Worm (Caenorhabditis elegans) whole organism, L1 larva: ENCODE results near the gene mul-1.
"Not testable (repeated sequence)": the region's sequence is repeated elsewhere in the genome, so short reads cannot be mapped to it uniquely, and the experiment has no call there.

Experiments used
- F16B12.6 ChIP-seq: fragments of 150-350 bp; optimal IDR thresholded peaks from 2 replicates; lab custom pipeline; 2014; ENCODE audit warnings: missing biosample characterization, missing genetic modification characterization
- Y116A8C.19 ChIP-seq: sonication (generic microtip); optimal IDR thresholded peaks from 2 replicates; lab custom pipeline; 2016; ENCODE audit warnings: missing compliant biosample characterization, missing genetic modification characterization, borderline replicate concordance
- alr-1 ChIP-seq: fragments of 200-800 bp; sonication (Bioruptor generic); optimal IDR thresholded peaks from 2 replicates; lab custom pipeline; 2018; ENCODE audit warnings: borderline replicate concordance, mild to moderate bottlenecking, missing genetic modification characterization, missing compliant biosample characterization
- aly-2 ChIP-seq: fragments of 150-350 bp; optimal IDR thresholded peaks from 2 replicates; lab custom pipeline; 2014; ENCODE audit warnings: missing biosample characterization, missing genetic modification characterization
- blmp-1 ChIP-seq: fragments of 150-350 bp; optimal IDR thresholded peaks from 2 replicates; lab custom pipeline; 2014; ENCODE audit warnings: missing biosample characterization, missing genetic modification characterization
- ceh-88 ChIP-seq: fragments of 200-800 bp; sonication (Bioruptor generic); IDR thresholded peaks from 2 replicates; pipeline ENCODE4 v1.3.6; 2022; ENCODE audit warnings: missing genetic modification characterization, missing compliant biosample characterization
- ces-1 ChIP-seq: fragments of 150-350 bp; optimal IDR thresholded peaks from 2 replicates; lab custom pipeline; 2014; ENCODE audit warnings: missing biosample characterization, missing genetic modification reagents, missing genetic modification characterization
- efl-1 ChIP-seq, 4 experiments: fragments of 150-350 bp; optimal IDR thresholded peaks in 3 of 4; peaks in 1 of 4; 1 replicate in 1 of 4; 2 replicates in 3 of 4; lab custom pipeline; 2014; ENCODE audit warnings: missing biosample characterization in 2 of 4, missing genetic modification characterization in 2 of 4, missing genetic modification reagents in 2 of 4
- efl-3 ChIP-seq: fragments of 200-800 bp; sonication (Bioruptor generic); optimal IDR thresholded peaks from 2 replicates; lab custom pipeline; 2018; ENCODE audit warnings: mild to moderate bottlenecking, missing genetic modification characterization, missing compliant biosample characterization
- egl-13 ChIP-seq: sonication (generic microtip); optimal IDR thresholded peaks from 2 replicates; lab custom pipeline; 2016; ENCODE audit warnings: missing genotype, missing genetic modification reagents, missing genetic modification characterization, missing compliant biosample characterization
- elt-2 ChIP-seq: sonication (generic microtip); optimal IDR thresholded peaks from 2 replicates; lab custom pipeline; 2016; ENCODE audit warnings: missing genetic modification characterization, mild to moderate bottlenecking, inconsistent platforms, missing compliant biosample characterization, missing genetic modification reagents
- fkh-10 ChIP-seq: sonication (generic microtip); optimal IDR thresholded peaks from 2 replicates; lab custom pipeline; 2017; ENCODE audit warnings: missing biosample characterization, missing genetic modification reagents, missing genetic modification characterization
- fkh-8 ChIP-seq: sonication (generic microtip); optimal IDR thresholded peaks from 2 replicates; lab custom pipeline; 2016; ENCODE audit warnings: mild to moderate bottlenecking, missing genetic modification characterization, missing compliant biosample characterization
- irx-1 ChIP-seq: sonication (generic microtip); optimal IDR thresholded peaks from 2 replicates; lab custom pipeline; 2016; ENCODE audit warnings: missing genetic modification characterization, missing compliant biosample characterization
- isw-1 ChIP-seq: fragments of 200-800 bp; sonication (Bioruptor generic); IDR thresholded peaks from 2 replicates; pipeline ENCODE4 v1.3.6; 2022; ENCODE audit warnings: missing genetic modification characterization, missing compliant biosample characterization
- jun-1 ChIP-seq: fragments of 150-350 bp; optimal IDR thresholded peaks from 2 replicates; lab custom pipeline; 2014; ENCODE audit warnings: missing biosample characterization, missing genetic modification reagents, missing genetic modification characterization
- lin-39 ChIP-seq: fragments of 150-350 bp; optimal IDR thresholded peaks from 2 replicates; lab custom pipeline; 2014; ENCODE audit warnings: missing biosample characterization, missing genetic modification reagents, missing genetic modification characterization
- mep-1 ChIP-seq: fragments of 150-350 bp; optimal IDR thresholded peaks from 2 replicates; lab custom pipeline; 2014; ENCODE audit warnings: missing biosample characterization, missing genetic modification characterization
- nhr-19 ChIP-seq: fragments of 200-800 bp; sonication (Bioruptor generic); conservative IDR thresholded peaks from 2 replicates; pipeline ENCODE4 v1.3.6; 2022; ENCODE audit warnings: missing genetic modification characterization, missing compliant biosample characterization
- nhr-20 ChIP-seq: sonication (generic microtip); optimal IDR thresholded peaks from 2 replicates; lab custom pipeline; 2016; ENCODE audit warnings: mild to moderate bottlenecking, missing genetic modification characterization, missing compliant biosample characterization
- nhr-28 ChIP-seq: fragments of 150-350 bp; optimal IDR thresholded peaks from 2 replicates; lab custom pipeline; 2014; ENCODE audit warnings: missing biosample characterization, missing genetic modification characterization
- nhr-71 ChIP-seq: sonication (generic microtip); optimal IDR thresholded peaks from 2 replicates; lab custom pipeline; 2016; ENCODE audit warnings: mild to moderate bottlenecking, missing genetic modification characterization, moderate library complexity, missing compliant biosample characterization
- nhr-77 ChIP-seq: fragments of 150-350 bp; optimal IDR thresholded peaks from 2 replicates; lab custom pipeline; 2014; ENCODE audit warnings: missing biosample characterization, missing genetic modification characterization
- nhr-90 ChIP-seq: sonication (generic microtip); optimal IDR thresholded peaks from 2 replicates; lab custom pipeline; 2016; ENCODE audit warnings: mild to moderate bottlenecking, missing genetic modification characterization, missing compliant biosample characterization; ENCODE audit not compliant: poor library complexity
- pag-3 ChIP-seq: sonication (generic microtip); optimal IDR thresholded peaks from 2 replicates; lab custom pipeline; 2017; ENCODE audit warnings: missing genetic modification characterization, mild to moderate bottlenecking, missing compliant biosample characterization, antibody characterized with exemption, borderline replicate concordance; ENCODE audit not compliant: insufficient read depth
- pax-3 ChIP-seq: fragments of 200-800 bp; sonication (Bioruptor generic); optimal IDR thresholded peaks from 2 replicates; lab custom pipeline; 2018; ENCODE audit warnings: mild to moderate bottlenecking, missing genetic modification characterization, moderate library complexity, missing compliant biosample characterization
- pqm-1 ChIP-seq: sonication (generic microtip); optimal IDR thresholded peaks from 3 replicates; lab custom pipeline; 2017; ENCODE audit warnings: missing biosample characterization, missing genetic modification characterization
- sox-4 ChIP-seq: sonication (generic microtip); optimal IDR thresholded peaks from 2 replicates; lab custom pipeline; 2016; ENCODE audit warnings: missing genetic modification characterization, missing compliant biosample characterization
- swsn-7 ChIP-seq: sonication (generic microtip); optimal IDR thresholded peaks from 2 replicates; lab custom pipeline; 2016; ENCODE audit warnings: missing genetic modification characterization, missing compliant biosample characterization
- tlp-1 ChIP-seq: fragments of 150-350 bp; optimal IDR thresholded peaks from 2 replicates; lab custom pipeline; 2014; ENCODE audit warnings: missing biosample characterization, missing genetic modification characterization
- unc-98 ChIP-seq: fragments of 200-800 bp; sonication (Bioruptor generic); IDR thresholded peaks from 2 replicates; pipeline ENCODE4 v1.3.6; 2022; ENCODE audit warnings: missing genetic modification characterization, missing compliant biosample characterization
- xbp-1 ChIP-seq: sonication (generic microtip); optimal IDR thresholded peaks from 2 replicates; lab custom pipeline; 2016; ENCODE audit warnings: missing genetic modification characterization, missing compliant biosample characterization
- zag-1 ChIP-seq: fragments of 150-350 bp; optimal IDR thresholded peaks from 2 replicates; lab custom pipeline; 2014; ENCODE audit warnings: missing biosample characterization, missing genetic modification characterization
- ztf-11 ChIP-seq, 2 experiments: sonication (generic microtip); optimal IDR thresholded peaks; 2 replicates each; lab custom pipeline; 2016 to 2017; ENCODE audit warnings: missing genetic modification characterization in 2 of 2, missing biosample characterization in 1 of 2, missing compliant biosample characterization in 1 of 2
- ztf-4 ChIP-seq: fragments of 150-350 bp; optimal IDR thresholded peaks from 2 replicates; lab custom pipeline; 2014; ENCODE audit warnings: missing biosample characterization, missing genetic modification characterization

mul-1 gene

ce11 chrIV:4150138-4150537 is 27.2 kb upstream of the mul-1 start:
- TF ChIP-seq efl-1 (optimal IDR thresholded peaks at IDR 0.05; lab: Kevin White, UChicago) (no peak), efl-1 (GFP tag; optimal IDR thresholded peaks at IDR 0.05 in 1 of 2; lab: Kevin White, UChicago) (peak in 1 of 2 experiments; percentile 57), elt-2 (tag; lab: Kevin White, UChicago) (peak; percentile 58), F16B12.6 (no peak)

DNA sequence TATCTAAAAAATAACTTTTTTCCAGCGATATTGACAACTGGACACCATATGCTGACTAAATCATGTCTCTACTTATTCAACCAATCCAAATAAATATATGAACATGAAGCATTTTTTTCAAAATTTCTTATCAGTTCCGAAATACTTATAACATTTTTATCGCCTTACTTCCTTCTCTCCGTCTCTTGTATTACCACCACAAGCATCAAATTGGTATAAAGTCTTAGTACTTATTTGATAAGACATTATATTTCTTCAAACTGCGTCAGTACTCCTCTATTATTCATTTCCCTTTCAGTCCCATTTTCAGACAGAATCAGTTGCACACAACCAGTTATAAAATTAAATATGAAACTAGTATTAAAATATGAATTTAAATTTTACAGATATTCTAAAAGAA is 24.9 kb upstream of the mul-1 start:
- TF ChIP-seq efl-1 (optimal IDR thresholded peaks at IDR 0.05; lab: Kevin White, UChicago) (no peak), efl-1 (GFP tag; optimal IDR thresholded peaks at IDR 0.05 in 1 of 2; lab: Kevin White, UChicago) (peak in 1 of 2 experiments; percentile 38), nhr-90 (tag; lab: Kevin White, UChicago) (peak; percentile 1), elt-2 (tag; lab: Kevin White, UChicago) (peak; percentile 92), jun-1 (tag; lab: Kevin White, UChicago) (peak; percentile 34), isw-1 (GFP tag; lab: Robert Waterston, UW) (no peak)

- TF ChIP-seq sox-4 (no peak), aly-2 (tag; lab: Kevin White, UChicago) (no peak), ztf-4 (no peak)
Measured at ce11 chrIV:4144784-4145183, 21.8 kb upstream of the mul-1 start, which contains the start of gene R07C12.3. R07C12.3 (plus strand) TSS chrIV:4145084.

- TF ChIP-seq efl-1 (optimal IDR thresholded peaks at IDR 0.05; lab: Kevin White, UChicago); efl-1 (GFP tag; optimal IDR thresholded peaks at IDR 0.05 in 1 of 2; lab: Kevin White, UChicago); swsn-7 (tag; lab: Kevin White, UChicago); irx-1: not testable (repeated sequence)
Measured at ce11 chrIV:4142986-4143385, 20.0 kb upstream of the mul-1 start, which contains the start of gene F49F1.12. F49F1.12 (minus strand) TSS chrIV:4143086.

DNA sequence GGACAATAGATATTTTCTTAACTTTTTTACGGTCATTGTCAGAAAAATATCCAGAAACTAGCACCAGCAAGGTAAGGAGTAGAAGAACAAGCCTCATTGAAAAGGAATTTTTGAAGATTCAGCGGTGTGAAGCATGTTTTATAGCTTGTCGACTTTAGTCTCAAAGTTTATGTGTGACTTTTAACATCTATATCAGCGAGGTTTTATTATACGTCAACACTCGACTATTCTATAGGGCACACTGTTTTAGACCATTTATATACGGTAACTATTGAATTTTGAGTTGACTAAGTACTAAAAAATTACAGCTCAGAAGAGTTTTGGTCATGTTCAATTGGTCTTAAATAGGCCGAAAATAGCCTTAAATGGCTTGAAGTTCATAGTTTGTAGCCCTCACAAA is 18.3 kb upstream of the mul-1 start, which contains the start of gene F49F1.11:
Gene F49F1.11, minus strand, starts transcription at position 101 of the 400 bp plus-strand sequence.
- TF ChIP-seq ztf-11 (tag; optimal IDR thresholded peaks at IDR 0.05; lab: Kevin White, UChicago) (no peak), egl-13 (tag; lab: Kevin White, UChicago) (no peak), nhr-28 (no peak), tlp-1 (tag; lab: Kevin White, UChicago) (no peak)

- TF ChIP-seq lin-39 (tag; lab: Kevin White, UChicago), result no peak
- TF ChIP-seq nhr-20 (tag; lab: Kevin White, UChicago), result no peak
- TF ChIP-seq sox-4, result no peak
- TF ChIP-seq nhr-28, result no peak
- TF ChIP-seq xbp-1, result no peak
- no peak for TF ChIP-seq ces-1 (GFP tag; lab: Kevin White, UChicago)
- no peak for TF ChIP-seq Y116A8C.19
- TF ChIP-seq ztf-11 (tag; optimal IDR thresholded peaks at IDR 0.05; lab: Kevin White, UChicago), result no peak
- TF ChIP-seq nhr-77, result no peak
- TF ChIP-seq elt-2 (tag; lab: Kevin White, UChicago), result no peak
- TF ChIP-seq unc-98 (GFP tag; lab: Robert Waterston, UW), result no peak
- TF ChIP-seq tlp-1 (tag; lab: Kevin White, UChicago), result no peak
- TF ChIP-seq pag-3 (tag; lab: Kevin White, UChicago), result no peak
- no peak for TF ChIP-seq zag-1 (tag; lab: Kevin White, UChicago)
- no peak for TF ChIP-seq pqm-1 (tag; lab: Kevin White, UChicago)
- TF ChIP-seq alr-1 (tag; lab: Kevin White, UChicago), result no peak
- TF ChIP-seq pax-3 (tag; lab: Kevin White, UChicago), result no peak
- TF ChIP-seq, all 84 proteins: peak for 0
Measured at ce11 chrIV:4140265-4140664, 17.3 kb upstream of the mul-1 start, which contains the start of gene F49F1.18. F49F1.18 (minus strand) TSS chrIV:4140365.

ce11 chrIV:4139022-4139421 is 16.1 kb upstream of the mul-1 start, which contains the start of gene F49F1.10:
F49F1.10 (minus strand) TSS chrIV:4139122.
- TF ChIP-seq fkh-10 (no peak), blmp-1 (no peak), F16B12.6 (no peak), nhr-71 (tag; lab: Kevin White, UChicago) (no peak), fkh-8 (tag; lab: Kevin White, UChicago) (no peak), unc-98 (GFP tag; lab: Robert Waterston, UW) (no peak), ceh-88 (no peak), nhr-19 (GFP tag; lab: Robert Waterston, UW) (no peak), efl-1 (optimal IDR thresholded peaks at IDR 0.05; lab: Kevin White, UChicago) (no peak), efl-1 (GFP tag; optimal IDR thresholded peaks at IDR 0.05 in 1 of 2; lab: Kevin White, UChicago) (no peak), efl-3 (no peak), mep-1 (tag; lab: Kevin White, UChicago) (no peak)
